Worm (Caenorhabditis elegans): ENCODE measurements around the gene C50F7.3.

C50F7.3 gene

DNA sequence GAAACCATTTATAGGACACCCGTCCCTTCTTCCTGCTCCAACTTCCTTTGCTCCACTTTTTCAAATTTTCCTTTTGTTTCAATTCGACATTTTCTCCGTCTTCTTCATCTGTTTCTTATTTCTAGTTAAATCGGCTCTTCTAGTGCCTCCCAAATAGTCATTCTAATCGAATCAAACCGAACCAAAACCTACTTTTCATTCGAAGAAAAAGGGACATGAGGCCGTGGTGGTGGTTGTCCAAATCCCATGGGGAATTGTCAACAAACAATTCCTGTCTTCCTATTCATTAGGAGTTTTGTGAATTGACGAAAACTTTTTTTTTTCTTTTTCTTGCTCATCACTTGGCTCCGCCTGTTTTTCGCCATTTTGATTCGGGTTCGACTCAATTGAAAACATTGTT is 4.5 kb downstream of the C50F7.3 start:
- no peak for TF ChIP-seq unc-62 (GFP tag; optimal IDR thresholded peaks at IDR 0.05)

DNA sequence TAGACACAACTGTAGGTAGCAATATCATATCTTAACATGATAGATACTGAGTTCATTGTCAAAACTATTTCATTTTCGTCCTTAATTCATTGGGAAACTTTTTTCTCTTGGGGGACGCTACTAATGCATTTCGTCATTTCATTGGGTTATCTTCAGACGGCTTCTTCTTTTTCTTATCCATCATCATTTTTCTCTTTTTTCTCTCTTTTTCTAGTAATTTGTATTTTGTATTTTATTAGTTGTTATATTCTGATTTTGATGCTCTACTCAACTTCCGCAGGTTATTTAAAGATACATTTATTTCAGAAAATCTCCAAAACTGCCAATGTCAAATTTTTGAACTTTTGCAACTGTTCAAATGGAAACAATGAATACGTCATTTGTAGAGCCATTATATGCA is 11.4 kb downstream of the C50F7.3 start, which contains the start of gene npr-35:
Gene npr-35, plus strand, starts transcription at position 301 of the 400 bp plus-strand sequence.
- no peak for TF ChIP-seq unc-62 (GFP tag; optimal IDR thresholded peaks at IDR 0.05)

DNA sequence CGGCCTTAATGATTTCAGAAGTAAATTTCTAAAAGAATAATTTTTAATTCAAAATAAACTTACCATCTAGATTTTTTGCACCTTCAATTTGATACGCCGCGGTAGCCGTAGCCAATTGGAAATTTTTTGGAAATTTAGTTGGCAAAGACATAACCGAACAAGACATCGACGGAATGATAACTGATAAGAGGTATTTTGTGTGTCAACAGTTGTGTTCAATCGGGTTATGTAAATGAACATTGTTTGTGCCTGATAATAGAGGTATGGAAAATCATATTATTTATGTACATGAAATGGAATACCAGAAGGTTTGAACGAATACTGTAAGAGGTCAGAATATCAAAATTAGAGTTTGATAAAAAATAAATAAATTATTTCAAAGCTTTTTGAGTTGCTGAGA is 15.7 kb downstream of the C50F7.3 start, which contains the start of gene klo-1:
Gene klo-1, minus strand, starts transcription at position 388 of the 400 bp plus-strand sequence.
- no peak for TF ChIP-seq unc-62 (GFP tag; optimal IDR thresholded peaks at IDR 0.05)

DNA sequence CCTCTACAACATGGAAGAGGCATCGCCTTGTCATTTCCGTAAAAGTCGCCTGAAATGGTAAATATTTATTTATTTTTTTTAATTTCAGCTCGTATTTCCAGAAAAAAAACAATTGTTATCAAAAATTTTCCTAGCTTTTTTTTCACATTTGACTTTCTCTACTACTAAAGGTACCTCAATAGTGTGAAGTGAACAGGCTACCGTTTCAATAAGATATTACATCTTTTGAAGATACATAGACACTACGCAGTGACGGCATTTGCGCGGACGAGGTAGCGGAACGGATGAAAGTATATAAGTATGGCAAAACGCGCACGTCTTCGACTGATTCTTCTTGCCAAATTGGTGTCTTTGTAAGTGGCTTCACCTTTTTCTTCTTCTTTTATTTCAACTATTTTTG is 21.0 kb downstream of the C50F7.3 start, which contains the start of gene col-14:
Gene col-14, plus strand, starts transcription at position 301 of the 400 bp plus-strand sequence.
- TF ChIP-seq unc-62 (GFP tag; optimal IDR thresholded peaks at IDR 0.05) = no peak

DNA sequence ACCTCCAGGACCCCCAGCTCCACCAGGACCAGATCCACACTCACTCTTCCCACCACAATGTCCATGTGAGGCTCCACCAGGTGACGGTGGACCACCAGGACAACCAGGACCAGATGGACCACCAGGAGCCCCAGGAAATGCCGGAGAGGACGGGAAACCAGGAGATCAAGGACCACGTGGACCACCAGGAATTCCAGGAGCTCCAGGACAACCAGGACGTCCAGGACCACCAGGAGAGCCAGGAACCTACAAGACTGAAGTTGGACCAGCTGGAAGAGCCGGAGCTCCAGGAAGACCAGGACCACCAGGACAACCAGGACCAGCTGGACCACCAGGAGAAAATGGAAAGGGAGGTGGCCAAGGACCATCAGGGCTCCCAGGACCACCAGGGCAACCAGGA is 22.0 kb downstream of the C50F7.3 start:
- no peak for TF ChIP-seq unc-62 (GFP tag; optimal IDR thresholded peaks at IDR 0.05)

DNA sequence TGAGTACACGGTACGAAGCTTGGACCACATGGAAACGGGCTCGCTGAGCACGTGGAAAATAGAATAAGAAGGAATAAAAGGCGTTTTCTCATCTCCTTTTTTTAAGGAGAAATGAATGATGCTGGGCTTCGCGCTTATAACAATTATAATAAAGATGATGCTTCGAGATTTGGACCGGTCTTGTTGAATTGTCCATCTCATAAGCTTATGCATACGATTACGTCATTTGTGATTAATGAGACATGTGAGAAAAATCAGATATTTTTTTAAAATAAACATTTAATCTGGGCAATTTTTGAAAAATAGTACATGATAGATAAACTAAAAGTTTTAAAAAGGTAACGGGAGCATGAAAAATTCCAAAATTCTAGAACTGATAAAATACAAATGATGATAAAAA is 25.1 kb downstream of the C50F7.3 start, which contains the start of gene C46A5.4:
Gene C46A5.4, minus strand, starts transcription at position 101 of the 400 bp plus-strand sequence.
- TF ChIP-seq unc-62 (GFP tag; optimal IDR thresholded peaks at IDR 0.05) = no peak

DNA sequence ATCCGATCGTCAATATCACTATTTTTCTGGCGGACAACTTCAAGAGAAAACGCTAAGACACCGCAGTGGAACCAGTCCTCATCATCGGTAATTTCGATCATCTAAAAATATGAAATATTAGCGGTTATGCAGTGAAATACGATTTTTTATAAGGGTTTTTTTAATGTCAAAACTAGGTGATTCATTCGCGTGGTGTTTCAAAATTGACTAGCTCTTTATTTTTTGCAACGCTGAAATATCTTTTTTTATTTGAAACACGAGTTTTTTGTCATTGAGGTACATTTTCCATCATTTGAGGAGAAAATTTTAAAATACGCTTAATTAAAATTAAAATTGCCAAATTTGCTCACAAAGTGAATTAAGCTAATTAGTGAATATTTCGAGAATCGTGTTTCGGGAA is 27.4 kb downstream of the C50F7.3 start, which contains the start of gene dsb-3:
Gene dsb-3, minus strand, starts transcription at position 101 of the 400 bp plus-strand sequence.
- TF ChIP-seq unc-62 (GFP tag; optimal IDR thresholded peaks at IDR 0.05) = no peak

DNA sequence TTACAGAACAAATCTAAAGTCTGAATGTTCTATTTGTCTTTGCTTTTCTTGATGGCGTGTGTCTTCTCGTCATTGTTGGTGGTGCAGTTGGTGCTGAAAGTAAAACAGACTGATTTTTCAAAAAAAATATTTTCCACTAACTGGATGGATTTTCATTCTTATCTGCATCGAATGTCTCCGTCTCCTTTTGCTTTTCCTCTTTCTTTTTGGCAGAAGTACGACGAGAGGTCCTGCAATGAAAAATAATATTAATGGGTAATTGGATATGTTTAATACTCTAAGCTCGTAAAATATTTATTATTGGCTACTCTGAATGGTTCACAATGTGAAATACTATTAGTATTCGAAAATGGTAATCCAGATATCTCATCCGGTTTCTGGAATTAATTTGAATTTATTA is 28.0 kb downstream of the C50F7.3 start, which contains the start of gene del-7:
Gene del-7, plus strand, starts transcription at position 301 of the 400 bp plus-strand sequence.
- no peak for TF ChIP-seq unc-62 (GFP tag; optimal IDR thresholded peaks at IDR 0.05)

DNA sequence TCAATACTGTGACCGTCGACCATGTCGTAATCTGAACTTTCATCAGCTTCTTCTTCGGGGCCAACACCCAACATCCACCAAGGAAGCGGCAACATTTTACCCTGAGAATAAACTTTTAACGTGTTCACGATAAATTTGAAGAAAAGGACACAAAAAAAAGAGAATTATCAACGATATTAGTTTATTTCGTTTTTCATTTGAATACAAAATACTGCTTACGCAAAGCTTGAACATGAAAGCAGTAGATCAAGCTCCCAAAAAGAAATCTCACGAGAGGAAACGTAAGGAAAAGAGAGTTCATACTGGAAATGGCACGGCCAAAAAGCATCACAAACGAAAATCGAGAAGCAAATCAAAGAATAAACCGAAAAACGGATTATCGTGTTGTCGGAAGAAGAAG is 31.6 kb downstream of the C50F7.3 start, which contains the start of the genes C46A5.6 and C46A5.1:
Gene C46A5.6, minus strand, starts transcription at position 101 of the 400 bp plus-strand sequence.
Gene C46A5.1, plus strand, starts transcription at position 184 of the 400 bp plus-strand sequence.
- TF ChIP-seq unc-62 (GFP tag; optimal IDR thresholded peaks at IDR 0.05) = no peak

DNA sequence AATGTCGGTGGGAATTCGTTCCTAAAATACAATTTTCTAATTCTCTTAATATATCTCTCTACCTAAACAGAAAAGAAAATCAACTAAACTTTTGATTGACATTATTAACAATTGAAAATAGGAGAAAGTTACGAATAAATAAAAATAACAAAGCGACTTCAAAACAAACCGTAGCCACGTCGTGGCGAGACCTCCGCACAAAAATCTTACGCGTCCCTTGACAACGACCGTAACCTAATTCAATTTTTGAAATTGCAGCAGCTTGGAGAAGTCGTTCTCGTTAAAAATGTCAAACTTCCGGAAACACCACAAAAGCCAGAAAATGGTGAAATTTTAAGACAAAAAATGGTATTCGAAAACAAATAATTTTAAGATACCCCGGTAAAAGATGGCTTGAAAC is 32.2 kb downstream of the C50F7.3 start:
- TF ChIP-seq unc-62 (GFP tag; optimal IDR thresholded peaks at IDR 0.05) = no peak

DNA sequence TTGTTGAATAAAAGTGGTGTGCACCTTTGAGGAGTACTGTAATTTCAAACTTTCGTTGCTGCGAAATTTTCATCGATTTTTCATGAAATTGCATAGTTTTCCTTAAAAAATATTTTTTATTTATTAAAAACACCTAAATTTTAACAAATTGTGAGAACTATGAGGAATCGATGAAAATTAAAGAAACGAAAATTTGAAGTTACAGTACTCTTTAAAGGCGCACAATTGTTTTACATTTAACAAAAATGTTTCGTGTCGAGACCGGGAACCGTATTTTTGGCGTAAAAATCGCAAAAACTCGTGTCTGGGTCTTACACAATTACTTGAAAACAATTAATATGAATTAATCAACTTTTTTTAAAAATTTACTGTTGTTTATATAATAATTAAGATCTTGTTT is 38.0 kb downstream of the C50F7.3 start, which contains the start of gene rdl-1:
Gene rdl-1, minus strand, starts transcription at position 101 of the 400 bp plus-strand sequence.
- TF ChIP-seq unc-62 (GFP tag; optimal IDR thresholded peaks at IDR 0.05) = no peak

DNA sequence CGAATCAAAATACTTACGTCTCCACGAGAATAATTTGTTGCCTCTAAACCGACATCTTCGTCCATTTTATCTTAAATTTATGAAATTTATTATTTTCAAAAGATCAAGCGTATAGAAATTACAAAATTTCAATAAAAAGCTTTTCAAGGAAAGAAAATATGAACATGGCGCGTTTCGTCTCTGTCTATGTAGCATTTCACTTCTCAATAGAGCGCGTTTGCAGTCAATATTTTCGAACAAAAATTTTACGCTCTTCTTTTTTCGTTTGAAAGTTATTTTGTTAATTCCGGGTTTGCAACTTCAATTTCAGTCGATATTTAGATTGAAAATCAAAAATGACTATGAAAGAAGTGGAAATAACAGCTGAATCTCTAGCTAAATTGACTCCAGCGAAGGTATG is 42.1 kb downstream of the C50F7.3 start, which contains the start of the genes hcf-1 and swd-2.2:
Gene hcf-1, minus strand, starts transcription at position 70 of the 400 bp plus-strand sequence.
Gene swd-2.2, plus strand, starts transcription at position 206 of the 400 bp plus-strand sequence.
- no peak for TF ChIP-seq unc-62 (GFP tag; optimal IDR thresholded peaks at IDR 0.05)

DNA sequence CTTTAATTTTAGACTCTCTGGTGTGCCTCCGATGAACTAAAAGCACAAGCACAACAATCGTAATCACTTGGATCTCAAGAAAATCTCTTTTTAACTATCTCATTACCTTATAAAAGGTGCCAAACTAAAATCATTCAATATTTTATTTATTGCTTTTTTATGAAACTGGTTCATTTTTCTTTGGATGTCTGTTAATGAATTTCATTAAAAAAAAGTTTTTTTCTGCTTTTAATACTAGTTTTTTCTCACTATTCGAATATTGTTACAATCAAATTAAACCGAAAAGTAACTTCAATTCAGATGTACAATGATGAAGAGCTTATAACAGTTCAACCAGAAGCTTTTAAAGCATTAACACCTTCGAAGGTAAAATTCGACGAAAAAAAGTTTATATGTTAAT is 43.6 kb downstream of the C50F7.3 start, which contains the start of gene swd-2.1:
Gene swd-2.1, plus strand, starts transcription at position 301 of the 400 bp plus-strand sequence.
- no peak for TF ChIP-seq unc-62 (GFP tag; optimal IDR thresholded peaks at IDR 0.05)

DNA sequence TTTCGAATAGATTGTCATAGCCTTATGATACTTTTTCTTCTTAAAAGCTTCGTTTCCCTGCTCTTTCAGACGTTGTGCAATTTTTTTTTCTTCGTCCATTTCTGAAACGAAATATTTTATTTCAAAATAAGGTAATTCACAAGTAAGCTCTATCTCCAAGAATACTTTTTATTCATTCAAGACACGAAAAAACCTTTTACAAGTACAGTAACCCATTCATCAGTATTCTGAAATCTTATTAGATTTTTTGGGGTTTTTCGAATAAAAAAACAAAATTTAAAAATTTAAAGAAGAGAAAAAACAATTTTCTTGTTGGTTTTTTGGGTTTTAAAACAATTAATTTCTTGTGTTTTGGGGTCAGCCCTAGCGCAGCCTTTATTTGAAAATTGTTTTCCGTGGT is 46.7 kb downstream of the C50F7.3 start, which contains the start of gene rpap-3:
Gene rpap-3, minus strand, starts transcription at position 101 of the 400 bp plus-strand sequence.
- TF ChIP-seq unc-62 (GFP tag; optimal IDR thresholded peaks at IDR 0.05) = no peak

DNA sequence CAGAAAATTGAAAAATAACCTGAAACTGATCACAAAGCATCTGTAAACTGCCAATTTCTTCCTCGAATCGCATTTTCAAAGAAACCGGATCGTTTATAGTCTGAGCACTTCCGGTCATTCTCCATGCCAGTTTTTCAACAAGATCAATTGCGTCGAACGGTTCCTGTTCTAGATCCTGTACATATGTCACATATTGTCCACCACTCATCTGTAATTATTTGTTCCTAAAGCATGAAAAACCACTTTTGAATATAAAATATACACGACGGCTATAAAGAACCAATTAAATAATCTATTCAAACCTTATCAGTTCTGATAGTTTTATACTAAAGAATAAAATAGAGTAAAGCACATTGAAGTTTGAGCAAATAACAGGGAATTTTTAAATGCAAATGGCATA is 50.2 kb downstream of the C50F7.3 start, which contains the start of gene sec-10:
Gene sec-10, minus strand, starts transcription at position 208 of the 400 bp plus-strand sequence.
- TF ChIP-seq unc-62 (GFP tag; optimal IDR thresholded peaks at IDR 0.05) = no peak

All from whole organism, dauer.